Worm (Caenorhabditis elegans) whole organism, L2 larva: ENCODE data around the gene ZK177.9.

Source experiments
- alr-1 ChIP-seq: fragments of 150-350 bp; optimal IDR thresholded peaks from 2 replicates; lab custom pipeline; 2014; ENCODE audit warnings: missing biosample characterization, missing genetic modification characterization
- elt-3 ChIP-seq: sonication (generic microtip); optimal IDR thresholded peaks from 2 replicates; lab custom pipeline; 2017; ENCODE audit warnings: missing biosample characterization, missing genetic modification characterization
- lin-39 ChIP-seq: fragments of 150-350 bp; optimal IDR thresholded peaks from 2 replicates; lab custom pipeline; 2014; ENCODE audit warnings: missing biosample characterization, missing genetic modification reagents, missing genetic modification characterization
- nhr-25 ChIP-seq: fragments of 150-350 bp; sonication (generic microtip); optimal IDR thresholded peaks from 3 replicates; lab custom pipeline; 2014; ENCODE audit warnings: missing biosample characterization, missing genetic modification characterization
- unc-62 ChIP-seq: fragments of 150-350 bp; optimal IDR thresholded peaks from 2 replicates; lab custom pipeline; 2014; ENCODE audit warnings: missing biosample characterization, missing genetic modification reagents, missing genetic modification characterization

DNA sequence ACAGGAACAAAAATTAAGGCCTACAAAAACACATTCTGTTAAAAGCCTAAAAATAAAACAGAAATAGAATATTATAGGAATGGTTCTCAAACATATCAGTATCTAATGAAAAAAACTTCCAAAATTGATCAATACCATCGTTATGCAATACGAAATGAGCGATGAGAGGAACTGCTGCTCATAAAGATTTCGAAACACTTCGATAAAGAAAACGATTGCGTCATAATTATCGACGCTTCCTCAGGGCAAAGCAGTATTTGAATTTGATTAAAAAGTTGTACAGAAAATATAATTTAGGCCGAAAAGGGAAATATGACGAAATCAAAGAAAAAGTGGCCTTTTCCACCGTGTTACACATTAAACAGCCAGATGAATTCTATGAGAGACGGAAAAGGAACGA is 512 bp upstream of the ZK177.9 start:
- TF ChIP-seq lin-39 (tag; lab: Kevin White, UChicago) (no peak), elt-3 (tag; lab: Kevin White, UChicago) (no peak), nhr-25 (tag; lab: Kevin White, UChicago) (no peak), alr-1 (no peak), unc-62 (GFP tag; lab: Kevin White, UChicago) (no peak)
